Worm (Caenorhabditis elegans) whole organism, L4 larva: Measurements from ENCODE around the gene ilkp-1.

Source experiments
- F10B5.3 ChIP-seq: sonication (generic microtip); optimal IDR thresholded peaks from 2 replicates; lab custom pipeline; 2016; ENCODE audit warnings: mild to moderate bottlenecking, missing genetic modification characterization, missing compliant biosample characterization
- F49E8.2 ChIP-seq: sonication (generic microtip); optimal IDR thresholded peaks from 2 replicates; lab custom pipeline; 2016; ENCODE audit warnings: missing compliant biosample characterization, mild to moderate bottlenecking, missing genetic modification characterization, borderline replicate concordance
- T20F7.1 ChIP-seq: fragments of 200-800 bp; sonication (Bioruptor generic); optimal IDR thresholded peaks from 2 replicates; lab custom pipeline; 2018; ENCODE audit warnings: mild to moderate bottlenecking, missing genetic modification characterization, missing compliant biosample characterization
- Y48G9A.11 ChIP-seq: fragments of 200-800 bp; sonication (Bioruptor generic); IDR thresholded peaks from 2 replicates; pipeline ENCODE4 v1.3.6; 2022; ENCODE audit warnings: missing genetic modification reagents, missing genetic modification characterization, missing compliant biosample characterization
- ZK337.2 ChIP-seq: fragments of 200-800 bp; sonication (Bioruptor generic); IDR thresholded peaks from 2 replicates; pipeline ENCODE4 v1.3.6; 2022; ENCODE audit warnings: missing genetic modification reagents, missing genetic modification characterization, missing compliant biosample characterization
- aha-1 ChIP-seq: fragments of 150-350 bp; peaks from one replicate; lab custom pipeline; 2014; ENCODE audit warnings: missing biosample characterization, missing genetic modification characterization
- aly-2 ChIP-seq: sonication (generic microtip); optimal IDR thresholded peaks from 2 replicates; lab custom pipeline; 2018; ENCODE audit warnings: missing biosample characterization, missing genetic modification characterization
- ama-1 ChIP-seq: fragments of 150-350 bp; optimal IDR thresholded peaks from 2 replicates; lab custom pipeline; 2014; ENCODE audit warnings: inconsistent platforms, mixed read lengths
- arid-1 ChIP-seq: fragments of 200-800 bp; sonication (Bioruptor generic); conservative IDR thresholded peaks from 2 replicates; pipeline ENCODE4 v1.3.6; 2022; ENCODE audit warnings: missing genetic modification reagents, missing genetic modification characterization, missing compliant biosample characterization
- ceh-32 ChIP-seq: sonication (generic microtip); optimal IDR thresholded peaks from 2 replicates; lab custom pipeline; 2016; ENCODE audit warnings: mild to moderate bottlenecking, missing genetic modification characterization, missing compliant biosample characterization; ENCODE audit not compliant: poor library complexity
- ceh-82 ChIP-seq: sonication (generic microtip); optimal IDR thresholded peaks from 2 replicates; lab custom pipeline; 2017; ENCODE audit warnings: missing biosample characterization, missing genetic modification characterization
- ctbp-1 ChIP-seq: fragments of 200-800 bp; sonication (Bioruptor generic); IDR thresholded peaks from 2 replicates; pipeline ENCODE4 v1.3.6; 2022; ENCODE audit warnings: missing genetic modification reagents, missing genetic modification characterization, missing compliant biosample characterization
- dmd-8 ChIP-seq: fragments of 200-800 bp; sonication (Bioruptor generic); IDR thresholded peaks from 2 replicates; pipeline ENCODE4 v1.3.6; 2022; ENCODE audit warnings: missing genetic modification characterization, missing compliant biosample characterization
- dmd-9 ChIP-seq: fragments of 200-800 bp; sonication (Bioruptor generic); IDR thresholded peaks from 2 replicates; pipeline ENCODE4 v1.3.6; 2022; ENCODE audit warnings: missing genetic modification reagents, missing genetic modification characterization, missing compliant biosample characterization
- dve-1 ChIP-seq: sonication (generic microtip); optimal IDR thresholded peaks from 2 replicates; lab custom pipeline; 2017; ENCODE audit warnings: antibody characterized with exemption, mild to moderate bottlenecking, missing genetic modification characterization, missing compliant biosample characterization; ENCODE audit not compliant: insufficient read depth
- egl-27 ChIP-seq: sonication (generic microtip); optimal IDR thresholded peaks from 3 replicates; lab custom pipeline; 2017; ENCODE audit warnings: missing biosample characterization, missing genetic modification reagents, missing genetic modification characterization
- fkh-10 ChIP-seq: fragments of 150-350 bp; optimal IDR thresholded peaks from 2 replicates; lab custom pipeline; 2014; ENCODE audit warnings: missing biosample characterization, missing genetic modification reagents, missing genetic modification characterization
- hlh-11 ChIP-seq: fragments of 200-800 bp; sonication (Bioruptor generic); optimal IDR thresholded peaks from 2 replicates; lab custom pipeline; 2018; ENCODE audit warnings: mild to moderate bottlenecking, missing genetic modification characterization, missing compliant biosample characterization
- lin-1 ChIP-seq: fragments of 200-800 bp; sonication (Bioruptor generic); IDR thresholded peaks from 2 replicates; pipeline ENCODE4 v1.3.6; 2022; ENCODE audit warnings: missing genetic modification reagents, missing genetic modification characterization, missing compliant biosample characterization
- lin-38 ChIP-seq: fragments of 200-800 bp; sonication (Bioruptor generic); IDR thresholded peaks from 2 replicates; pipeline ENCODE4 v1.3.6; 2022; ENCODE audit warnings: missing genetic modification reagents, missing genetic modification characterization, missing compliant biosample characterization
- mep-1 ChIP-seq: fragments of 150-350 bp; sonication (generic microtip); optimal IDR thresholded peaks from 3 replicates; lab custom pipeline; 2014; ENCODE audit warnings: missing biosample characterization, missing genetic modification characterization
- mxl-3 ChIP-seq: fragments of 200-800 bp; sonication (Bioruptor generic); optimal IDR thresholded peaks from 2 replicates; lab custom pipeline; 2018; ENCODE audit warnings: mild to moderate bottlenecking, missing genetic modification characterization, missing compliant biosample characterization
- nhr-10 ChIP-seq: fragments of 150-350 bp; optimal IDR thresholded peaks from 2 replicates; lab custom pipeline; 2014; ENCODE audit warnings: missing biosample characterization, missing genetic modification characterization
- nhr-11 ChIP-seq: fragments of 150-350 bp; optimal IDR thresholded peaks from 2 replicates; lab custom pipeline; 2014; ENCODE audit warnings: missing biosample characterization, missing genetic modification characterization
- nhr-25 ChIP-seq: sonication (generic microtip); optimal IDR thresholded peaks from 2 replicates; lab custom pipeline; 2017; ENCODE audit warnings: missing genetic modification characterization, mild to moderate bottlenecking, missing compliant biosample characterization, antibody characterized with exemption, moderate library complexity, borderline replicate concordance; ENCODE audit not compliant: insufficient read depth
- nhr-48 ChIP-seq: sonication (generic microtip); optimal IDR thresholded peaks from 2 replicates; lab custom pipeline; 2016; ENCODE audit warnings: mild to moderate bottlenecking, missing genetic modification characterization, missing compliant biosample characterization
- set-16 ChIP-seq: fragments of 200-800 bp; sonication (Bioruptor generic); IDR thresholded peaks from 2 replicates; pipeline ENCODE4 v1.3.6; 2022; ENCODE audit warnings: missing genetic modification reagents, missing genetic modification characterization, missing compliant biosample characterization
- skn-1 ChIP-seq: fragments of 150-350 bp; optimal IDR thresholded peaks from 2 replicates; lab custom pipeline; 2014; ENCODE audit warnings: missing biosample characterization, missing genetic modification characterization
- snpc-1.2 ChIP-seq: fragments of 200-800 bp; sonication (Bioruptor generic); IDR thresholded peaks from 2 replicates; pipeline ENCODE4 v1.3.6; 2022; ENCODE audit warnings: missing genetic modification reagents, missing genetic modification characterization, missing compliant biosample characterization
- snpc-4 ChIP-seq: fragments of 150-350 bp; optimal IDR thresholded peaks from 2 replicates; lab custom pipeline; 2014; ENCODE audit warnings: missing biosample characterization, missing genetic modification characterization
- spr-1 ChIP-seq: sonication (generic microtip); optimal IDR thresholded peaks from 2 replicates; lab custom pipeline; 2016; ENCODE audit warnings: mild to moderate bottlenecking, missing genetic modification characterization, missing compliant biosample characterization
- tag-97 ChIP-seq: fragments of 200-800 bp; sonication (Bioruptor generic); IDR thresholded peaks from 2 replicates; pipeline ENCODE4 v1.3.6; 2022; ENCODE audit warnings: missing genetic modification characterization, missing compliant biosample characterization
- unc-62 ChIP-seq, 3 experiments: fragments of 150-350 bp in 1 of 3; sonication (generic microtip); optimal IDR thresholded peaks in 2 of 3; peaks in 1 of 3; 1 replicate in 1 of 3; 2 replicates in 2 of 3; lab custom pipeline; 2014 to 2017; ENCODE audit warnings: missing biosample characterization in 3 of 3, missing genetic modification characterization in 3 of 3, missing genetic modification reagents in 3 of 3, missing genotype in 1 of 3
- zag-1 ChIP-seq: fragments of 150-350 bp; optimal IDR thresholded peaks from 2 replicates; lab custom pipeline; 2014; ENCODE audit warnings: missing biosample characterization, missing genetic modification characterization
- zip-11 ChIP-seq: fragments of 200-800 bp; sonication (Bioruptor generic); IDR thresholded peaks from 2 replicates; pipeline ENCODE4 v1.3.6; 2022; ENCODE audit warnings: missing genetic modification characterization, missing compliant biosample characterization
- ztf-7 ChIP-seq: fragments of 150-350 bp; optimal IDR thresholded peaks from 2 replicates; lab custom pipeline; 2014; ENCODE audit warnings: missing biosample characterization, missing genetic modification characterization

Gene ilkp-1

DNA sequence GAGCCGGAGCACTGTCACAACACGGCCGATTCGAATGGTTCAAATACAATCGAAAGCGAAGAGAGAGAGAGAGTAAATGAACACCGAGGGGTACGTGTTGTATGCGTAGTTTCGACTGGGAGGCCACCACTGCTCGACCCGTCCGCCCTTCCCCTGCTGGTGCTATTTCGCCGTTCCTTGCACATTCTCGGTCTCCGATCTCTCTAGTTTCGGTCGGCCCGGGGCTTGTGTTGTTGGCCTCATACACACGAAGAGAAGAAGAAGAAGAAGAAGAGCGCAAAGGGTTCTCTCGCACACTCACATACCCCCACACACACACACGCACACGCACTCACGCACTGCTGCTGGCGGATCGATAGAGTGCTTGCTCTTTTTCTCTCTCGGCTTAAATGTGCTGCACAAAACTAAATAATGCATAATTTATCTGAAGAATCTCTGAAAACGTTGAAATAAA is 7.2 kb upstream of the ilkp-1 start (continued):
- TF ChIP-seq F10B5.3 (no peak), aha-1 (peak; percentile 100), aly-2 (tag; lab: Kevin White, UChicago) (no peak), arid-1 (GFP tag; lab: Robert Waterston, UW) (peak; percentile 32; the same call in 1 of the 2 replicates), skn-1 (tag; lab: Kevin White, UChicago) (no peak), mep-1 (tag; lab: Kevin White, UChicago) (peak; percentile 92), ama-1 (lab: Kevin White, UChicago) (peak; percentile 60), set-16 (peak; percentile 85), nhr-48 (tag; lab: Kevin White, UChicago) (peak; percentile 48), nhr-25 (no peak), spr-1 (tag; lab: Kevin White, UChicago) (peak; percentile 16), F49E8.2 (tag; lab: Kevin White, UChicago) (no peak), ztf-7 (tag; lab: Kevin White, UChicago) (no peak), egl-27 (tag; lab: Kevin White, UChicago) (no peak), snpc-1.2 (no peak), fkh-10 (GFP tag; lab: Kevin White, UChicago) (peak; percentile 66), dve-1 (tag; lab: Kevin White, UChicago) (peak; percentile 69), Y48G9A.11 (GFP tag; lab: Robert Waterston, UW) (0 out of 2 replicates have a peak, but pooled peaks have one; percentile 20)

DNA sequence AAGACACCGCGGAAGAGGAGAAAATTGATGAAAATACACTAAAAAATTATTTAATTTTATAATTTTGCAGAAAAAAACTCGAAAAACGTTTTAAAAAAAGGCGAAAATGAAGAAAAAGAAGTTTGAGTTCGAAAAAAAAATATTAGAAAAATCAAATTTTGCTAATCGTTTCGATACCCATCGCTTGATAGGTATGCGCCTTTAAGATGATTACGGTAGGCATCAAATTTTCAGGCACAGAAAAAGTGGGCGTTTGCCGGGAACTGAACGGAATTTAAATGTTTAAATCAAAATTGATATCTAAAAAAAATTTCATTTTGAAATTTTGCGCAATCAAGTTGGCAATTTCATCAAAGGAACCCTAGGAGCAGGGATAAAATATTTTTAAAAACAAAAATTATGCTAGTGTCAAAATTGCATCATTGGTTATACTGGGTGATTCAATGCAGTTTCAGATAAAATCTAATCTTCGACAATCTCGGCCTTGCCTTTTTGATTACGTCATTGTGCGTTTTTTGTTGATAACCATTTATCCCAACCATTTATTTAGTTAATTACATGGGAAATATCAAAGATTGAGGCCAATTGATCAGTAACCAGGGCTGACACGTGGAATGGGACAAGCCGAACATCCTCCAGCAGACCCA is 6.4 kb upstream of the ilkp-1 start:
- TF ChIP-seq unc-62 (GFP tag; optimal IDR thresholded peaks at IDR 0.05 in 1 of 2; lab: Kevin White, UChicago) (peak in 1 of 2 experiments; percentile 23), unc-62 (tag; optimal IDR thresholded peaks at IDR 0.05; lab: Kevin White, UChicago) (no peak), snpc-4 (tag; lab: Kevin White, UChicago) (no peak)

DNA sequence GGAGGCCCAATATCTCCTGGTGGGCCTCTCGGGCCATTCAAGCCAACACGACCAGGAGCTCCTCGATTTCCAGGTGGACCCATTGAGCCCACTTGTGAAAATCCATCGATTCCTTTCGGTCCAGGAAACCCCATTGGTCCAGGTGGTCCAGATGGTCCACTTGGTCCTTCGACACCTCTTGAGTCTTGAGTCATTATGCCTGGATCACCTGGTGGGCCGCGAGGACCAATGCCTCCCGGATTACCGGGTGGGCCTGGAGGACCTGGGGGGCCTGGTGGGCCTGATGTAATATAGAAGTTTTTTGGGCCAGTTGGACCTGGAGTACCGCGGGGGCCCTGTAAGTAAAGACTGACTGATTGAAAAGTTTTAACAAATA is 5.9 kb upstream of the ilkp-1 start:
- no peak for TF ChIP-seq mxl-3
- TF ChIP-seq set-16: peak; percentile 79

- TF ChIP-seq aha-1 (no peak), lin-38 (0 out of 2 replicates have a peak, but pooled peaks have one; percentile 13), ceh-32 (tag; lab: Kevin White, UChicago) (no peak), hlh-11 (tag; lab: Kevin White, UChicago) (no peak), lin-1 (GFP tag; lab: Robert Waterston, UW) (no peak), unc-62 (GFP tag; optimal IDR thresholded peaks at IDR 0.05 in 1 of 2; lab: Kevin White, UChicago) (peak in 1 of 2 experiments; percentile 7), unc-62 (tag; optimal IDR thresholded peaks at IDR 0.05; lab: Kevin White, UChicago) (no peak)
These were observed 4.2 kb upstream of the ilkp-1 start, which contains the start of gene col-83 for ce11 chrII:11045872-11046271. Gene col-83 (minus strand): TSS chrII:11045972.

- TF ChIP-seq ceh-82 (tag; lab: Kevin White, UChicago) (no peak), skn-1 (tag; lab: Kevin White, UChicago) (no peak), ama-1 (lab: Kevin White, UChicago) (no peak), ZK337.2 (GFP tag; lab: Robert Waterston, UW) (no peak), ctbp-1 (no peak), zag-1 (tag; lab: Kevin White, UChicago) (no peak), tag-97 (GFP tag; lab: Robert Waterston, UW) (no peak), unc-62 (GFP tag; optimal IDR thresholded peaks at IDR 0.05 in 1 of 2; lab: Kevin White, UChicago) (peak in 1 of 2 experiments; percentile 14), unc-62 (tag; optimal IDR thresholded peaks at IDR 0.05; lab: Kevin White, UChicago) (no peak), zip-11 (GFP tag; lab: Robert Waterston, UW) (no peak), Y48G9A.11 (GFP tag; lab: Robert Waterston, UW) (no peak), dmd-8 (GFP tag; lab: Robert Waterston, UW) (no peak), spr-1 (tag; lab: Kevin White, UChicago) (no peak), nhr-25 (no peak), nhr-11 (tag; lab: Kevin White, UChicago) (no peak), dmd-9 (GFP tag; lab: Robert Waterston, UW) (no peak), T20F7.1 (GFP tag; lab: Kevin White, UChicago) (peak; percentile 17), lin-38 (0 out of 2 replicates have a peak, but pooled peaks have one; percentile 27), egl-27 (tag; lab: Kevin White, UChicago) (no peak), nhr-10 (tag; lab: Kevin White, UChicago) (no peak)
These were observed 1.1 kb upstream of the ilkp-1 start, which contains the start of gene F33A8.4 for ce11 chrII:11048930-11049329. Gene F33A8.4 (minus strand): TSS chrII:11049030.
